Worm (Caenorhabditis elegans): ENCODE data around the gene nhl-3.
A peak's percentile ranks its signal among the peaks of the same experiment; 100 is the strongest.

nhl-3 gene

ce11 chrII:602020-602419 is at the start of gene nhl-3:
nhl-3 (minus strand) TSS chrII:602120.
- no peak for TF ChIP-seq lin-13 (tag; optimal IDR thresholded peaks at IDR 0.05)
- TF ChIP-seq nhr-237 (tag; optimal IDR thresholded peaks at IDR 0.05), result no peak
- TF ChIP-seq mls-2 (tag; optimal IDR thresholded peaks at IDR 0.05), result no peak
- no peak for TF ChIP-seq sem-2 (GFP tag; optimal IDR thresholded peaks at IDR 0.05)
- TF ChIP-seq snpc-4 (tag; optimal IDR thresholded peaks at IDR 0.05), result no peak
- TF ChIP-seq blmp-1 (tag; optimal IDR thresholded peaks at IDR 0.05), result no peak
- no peak for TF ChIP-seq nhr-28 (tag; optimal IDR thresholded peaks at IDR 0.05)
- TF ChIP-seq drap-1 (GFP tag; optimal IDR thresholded peaks at IDR 0.05), result no peak
- no peak for TF ChIP-seq nhr-76 (tag; optimal IDR thresholded peaks at IDR 0.05)
- no peak for TF ChIP-seq elt-1 (tag; optimal IDR thresholded peaks at IDR 0.05; ENCODE audit: borderline replicate concordance, insufficient read depth)
- TF ChIP-seq flh-1 (GFP tag; optimal IDR thresholded peaks at IDR 0.05), result no peak
- no peak for TF ChIP-seq sptf-1 (tag; optimal IDR thresholded peaks at IDR 0.05)
- no peak for TF ChIP-seq cnd-1 (tag; optimal IDR thresholded peaks at IDR 0.05)

- TF ChIP-seq unc-62 (GFP tag; optimal IDR thresholded peaks at IDR 0.05) (no peak), ham-2 (GFP tag; optimal IDR thresholded peaks at IDR 0.05) (peak; percentile 35), nhr-12 (tag; optimal IDR thresholded peaks at IDR 0.05) (no peak)
Observed at ce11 chrII:651324-651723, 49.4 kb upstream of the nhl-3 start.

- TF ChIP-seq lsy-2 (tag; optimal IDR thresholded peaks at IDR 0.05), result peak; percentile 28
- TF ChIP-seq ces-1 (GFP tag; optimal IDR thresholded peaks at IDR 0.05), result peak; percentile 33
- TF ChIP-seq mls-2 (tag; optimal IDR thresholded peaks at IDR 0.05), result no peak
Observed at ce11 chrII:650321-651005, 48.5 kb upstream of the nhl-3 start, which contains the start of the genes K07E8.7 and frpr-14. K07E8.7 (minus strand) TSS chrII:650367. frpr-14 (plus strand) TSS chrII:650955.

ce11 chrII:643733-644132 is 41.8 kb upstream of the nhl-3 start:
- no peak for TF ChIP-seq mls-2 (tag; optimal IDR thresholded peaks at IDR 0.05)
- no peak for TF ChIP-seq ces-1 (GFP tag; optimal IDR thresholded peaks at IDR 0.05)
- TF ChIP-seq flh-1 (GFP tag; optimal IDR thresholded peaks at IDR 0.05), result no peak
- peak; percentile 9 for TF ChIP-seq ham-2 (GFP tag; optimal IDR thresholded peaks at IDR 0.05)
- TF ChIP-seq pha-4 (tag; optimal IDR thresholded peaks at IDR 0.05), result no peak
- TF ChIP-seq sptf-1 (tag; optimal IDR thresholded peaks at IDR 0.05), result no peak
- TF ChIP-seq bed-3 (GFP tag; optimal IDR thresholded peaks at IDR 0.05), result no peak
- no peak for TF ChIP-seq unc-39 (tag; optimal IDR thresholded peaks at IDR 0.05)
- no peak for TF ChIP-seq nhr-2 (tag; optimal IDR thresholded peaks at IDR 0.05)

ce11 chrII:639467-639866 is 37.5 kb upstream of the nhl-3 start, which contains the start of gene K07E8.6:
K07E8.6 (minus strand) TSS chrII:639567.
- no peak for TF ChIP-seq zip-8 (tag; optimal IDR thresholded peaks at IDR 0.05)
- no peak for TF ChIP-seq nhr-12 (tag; optimal IDR thresholded peaks at IDR 0.05)
- no peak for TF ChIP-seq sem-2 (GFP tag; optimal IDR thresholded peaks at IDR 0.05)
- TF ChIP-seq bed-3 (GFP tag; optimal IDR thresholded peaks at IDR 0.05), result no peak
- no peak for TF ChIP-seq nhr-28 (tag; optimal IDR thresholded peaks at IDR 0.05)
- no peak for TF ChIP-seq nhr-76 (tag; optimal IDR thresholded peaks at IDR 0.05)
- TF ChIP-seq ham-2 (GFP tag; optimal IDR thresholded peaks at IDR 0.05), result no peak
- TF ChIP-seq lin-32 (GFP tag; optimal IDR thresholded peaks at IDR 0.05), result no peak
- TF ChIP-seq pha-4 (tag; optimal IDR thresholded peaks at IDR 0.05), result no peak

- TF ChIP-seq ceh-43 (GFP tag; optimal IDR thresholded peaks at IDR 0.05), result no peak
- no peak for TF ChIP-seq ztf-11 (tag; optimal IDR thresholded peaks at IDR 0.05)
- no peak for TF ChIP-seq sem-2 (GFP tag; optimal IDR thresholded peaks at IDR 0.05)
- TF ChIP-seq bed-3 (GFP tag; optimal IDR thresholded peaks at IDR 0.05), result no peak
- no peak for TF ChIP-seq zip-8 (tag; optimal IDR thresholded peaks at IDR 0.05)
- TF ChIP-seq mep-1 (tag; optimal IDR thresholded peaks at IDR 0.05), result no peak
- no peak for TF ChIP-seq nhr-2 (tag; optimal IDR thresholded peaks at IDR 0.05)
- TF ChIP-seq drap-1 (GFP tag; optimal IDR thresholded peaks at IDR 0.05), result no peak
- no peak for TF ChIP-seq unc-120 (tag; optimal IDR thresholded peaks at IDR 0.05; ENCODE audit: poor library complexity, severe bottlenecking)
- no peak for TF ChIP-seq nhr-12 (tag; optimal IDR thresholded peaks at IDR 0.05)
- no peak for TF ChIP-seq nhr-237 (tag; optimal IDR thresholded peaks at IDR 0.05)
- no peak for TF ChIP-seq M03D4.4 (tag; optimal IDR thresholded peaks at IDR 0.05)
- no peak for TF ChIP-seq lin-32 (GFP tag; optimal IDR thresholded peaks at IDR 0.05)
- TF ChIP-seq elt-3 (tag; optimal IDR thresholded peaks at IDR 0.05), result no peak
- no peak for TF ChIP-seq elt-1 (tag; optimal IDR thresholded peaks at IDR 0.05; ENCODE audit: borderline replicate concordance, insufficient read depth)
Observed at ce11 chrII:633984-634383, 32.1 kb upstream of the nhl-3 start, which contains the start of gene T04B8.1. T04B8.1 (plus strand) TSS chrII:634284.

Measured in whole organism, mixed stage, embryonic.